Worm (Caenorhabditis elegans) whole organism, mixed stage, embryonic: ENCODE measurements around the gene F19C7.8.

ENCODE experiments used
- M03D4.4 ChIP-seq: sonication (generic microtip); optimal IDR thresholded peaks from 2 replicates; lab custom pipeline; 2017; ENCODE audit warnings: mild to moderate bottlenecking, missing genetic modification characterization, missing compliant biosample characterization
- bed-3 ChIP-seq: fragments of 200-800 bp; sonication (Bioruptor generic); optimal IDR thresholded peaks from 3 replicates; lab custom pipeline; 2018; ENCODE audit warnings: mild to moderate bottlenecking, missing genetic modification characterization, moderate library complexity, missing compliant biosample characterization
- ceh-39 ChIP-seq: fragments of 150-350 bp; optimal IDR thresholded peaks from 2 replicates; lab custom pipeline; 2014; ENCODE audit warnings: missing biosample characterization, missing genetic modification characterization
- ceh-43 ChIP-seq: fragments of 200-800 bp; sonication (Bioruptor generic); optimal IDR thresholded peaks from 2 replicates; lab custom pipeline; 2018; ENCODE audit warnings: mild to moderate bottlenecking, missing genetic modification characterization, moderate library complexity, missing compliant biosample characterization
- ceh-83 ChIP-seq: fragments of 200-800 bp; sonication (Bioruptor generic); optimal IDR thresholded peaks from 2 replicates; lab custom pipeline; 2018; ENCODE audit warnings: mild to moderate bottlenecking, missing genetic modification characterization, missing compliant biosample characterization
- ces-1 ChIP-seq: fragments of 150-350 bp; optimal IDR thresholded peaks from 2 replicates; lab custom pipeline; 2014; ENCODE audit warnings: missing biosample characterization, missing genetic modification reagents, missing genetic modification characterization
- cnd-1 ChIP-seq: fragments of 200-800 bp; sonication (Bioruptor generic); optimal IDR thresholded peaks from 2 replicates; lab custom pipeline; 2018; ENCODE audit warnings: mild to moderate bottlenecking, missing genetic modification characterization, missing compliant biosample characterization
- drap-1 ChIP-seq: fragments of 200-800 bp; sonication (Bioruptor generic); optimal IDR thresholded peaks from 3 replicates; lab custom pipeline; 2018; ENCODE audit warnings: mild to moderate bottlenecking, missing genetic modification characterization, missing compliant biosample characterization
- flh-1 ChIP-seq: fragments of 200-800 bp; sonication (Bioruptor generic); optimal IDR thresholded peaks from 2 replicates; lab custom pipeline; 2018; ENCODE audit warnings: mild to moderate bottlenecking, missing genetic modification characterization, moderate library complexity, missing compliant biosample characterization
- ham-2 ChIP-seq: fragments of 200-800 bp; sonication (Bioruptor generic); optimal IDR thresholded peaks from 2 replicates; lab custom pipeline; 2018; ENCODE audit warnings: mild to moderate bottlenecking, missing genetic modification characterization, missing compliant biosample characterization
- hlh-1 ChIP-seq: fragments of 150-350 bp; optimal IDR thresholded peaks from 2 replicates; lab custom pipeline; 2014; ENCODE audit warnings: missing biosample characterization, missing genetic modification reagents, missing genetic modification characterization
- lin-13 ChIP-seq: fragments of 150-350 bp; optimal IDR thresholded peaks from 2 replicates; lab custom pipeline; 2014; ENCODE audit warnings: missing biosample characterization, missing genetic modification characterization
- lin-32 ChIP-seq: fragments of 200-800 bp; sonication (Bioruptor generic); optimal IDR thresholded peaks from 2 replicates; lab custom pipeline; 2018; ENCODE audit warnings: mild to moderate bottlenecking, missing genetic modification characterization, missing compliant biosample characterization
- lsy-2 ChIP-seq: fragments of 150-350 bp; optimal IDR thresholded peaks from 2 replicates; lab custom pipeline; 2014; ENCODE audit warnings: missing biosample characterization, missing genetic modification characterization
- mab-5 ChIP-seq: fragments of 150-350 bp; optimal IDR thresholded peaks from 2 replicates; lab custom pipeline; 2014; ENCODE audit warnings: missing biosample characterization, missing genetic modification characterization
- mls-2 ChIP-seq: sonication (generic microtip); optimal IDR thresholded peaks from 2 replicates; lab custom pipeline; 2016; ENCODE audit warnings: mild to moderate bottlenecking, missing genetic modification characterization, moderate library complexity, missing compliant biosample characterization
- nhr-12 ChIP-seq: fragments of 150-350 bp; optimal IDR thresholded peaks from 2 replicates; lab custom pipeline; 2014; ENCODE audit warnings: missing biosample characterization, missing genetic modification characterization
- nhr-2 ChIP-seq: fragments of 150-350 bp; optimal IDR thresholded peaks from 2 replicates; lab custom pipeline; 2014; ENCODE audit warnings: missing biosample characterization, missing genetic modification characterization
- pha-4 ChIP-seq: fragments of 150-350 bp; optimal IDR thresholded peaks from 2 replicates; lab custom pipeline; 2018; ENCODE audit warnings: missing biosample characterization, missing genetic modification reagents, missing genetic modification characterization
- sem-2 ChIP-seq: fragments of 200-800 bp; sonication (Bioruptor generic); optimal IDR thresholded peaks from 2 replicates; lab custom pipeline; 2018; ENCODE audit warnings: mild to moderate bottlenecking, missing genetic modification characterization, missing compliant biosample characterization
- snpc-4 ChIP-seq: fragments of 150-350 bp; optimal IDR thresholded peaks from 2 replicates; lab custom pipeline; 2014; ENCODE audit warnings: missing biosample characterization, missing genetic modification characterization
- tbx-8 ChIP-seq: fragments of 200-800 bp; sonication (Bioruptor generic); optimal IDR thresholded peaks from 2 replicates; lab custom pipeline; 2018; ENCODE audit warnings: mild to moderate bottlenecking, missing genetic modification characterization, moderate library complexity, missing compliant biosample characterization
- unc-120 ChIP-seq: sonication (generic microtip); optimal IDR thresholded peaks from 2 replicates; lab custom pipeline; 2017; ENCODE audit warnings: missing genetic modification characterization, missing compliant biosample characterization; ENCODE audit not compliant: poor library complexity, severe bottlenecking
- unc-39 ChIP-seq: fragments of 150-350 bp; optimal IDR thresholded peaks from 2 replicates; lab custom pipeline; 2014; ENCODE audit warnings: missing biosample characterization, missing genetic modification characterization
- unc-62 ChIP-seq: fragments of 150-350 bp; optimal IDR thresholded peaks from 2 replicates; lab custom pipeline; 2014; ENCODE audit warnings: missing biosample characterization, missing genetic modification reagents, missing genetic modification characterization
- zip-8 ChIP-seq: fragments of 150-350 bp; optimal IDR thresholded peaks from 2 replicates; lab custom pipeline; 2014; ENCODE audit warnings: missing biosample characterization, missing genetic modification characterization

F19C7.8 gene

ce11 chrIV:4637840-4638239 lies at the start of gene F19C7.8:
TSS of gene F19C7.8 (minus strand) at chrIV:4638095.
- no peak for TF ChIP-seq cnd-1 (tag; lab: Kevin White, UChicago)
- no peak for TF ChIP-seq mab-5 (tag; lab: Kevin White, UChicago)
- no peak for TF ChIP-seq snpc-4 (tag; lab: Kevin White, UChicago)
- no peak for TF ChIP-seq M03D4.4
- no peak for TF ChIP-seq unc-39
- no peak for TF ChIP-seq mls-2 (tag; lab: Kevin White, UChicago)
- no peak for TF ChIP-seq ceh-43 (GFP tag; lab: Kevin White, UChicago)
- no peak for TF ChIP-seq lsy-2 (tag; lab: Kevin White, UChicago)
- TF ChIP-seq ces-1: no peak
- TF ChIP-seq ceh-39: no peak
- TF ChIP-seq unc-120 (tag; lab: Kevin White, UChicago): peak; percentile 22
- peak; percentile 73 for TF ChIP-seq hlh-1 (tag; lab: Kevin White, UChicago)
- TF ChIP-seq unc-62: no peak
- no peak for TF ChIP-seq nhr-12 (tag; lab: Kevin White, UChicago)

ce11 chrIV:4686898-4687297 lies 49.0 kb upstream of the F19C7.8 start:
- TF ChIP-seq drap-1 (GFP tag; lab: Kevin White, UChicago) (no peak), ham-2 (GFP tag; lab: Kevin White, UChicago) (peak; percentile 29), nhr-12 (tag; lab: Kevin White, UChicago) (no peak)
- TF ChIP-seq, all 35 proteins: peak for 1

- TF ChIP-seq zip-8 (peak; percentile 52), lin-13 (tag; lab: Kevin White, UChicago) (no peak)
- TF ChIP-seq, all 35 proteins: peak for 1
These were observed 48.5 kb upstream of the F19C7.8 start for ce11 chrIV:4686291-4686830.

- TF ChIP-seq snpc-4 (tag; lab: Kevin White, UChicago) (no peak), sem-2 (no peak), lin-32 (GFP tag; lab: Kevin White, UChicago) (no peak), hlh-1 (tag; lab: Kevin White, UChicago) (no peak)
These were observed 45.3 kb upstream of the F19C7.8 start for ce11 chrIV:4683149-4683548.

- TF ChIP-seq cnd-1 (tag; lab: Kevin White, UChicago) (no peak), bed-3 (GFP tag; lab: Kevin White, UChicago) (no peak), ceh-43 (GFP tag; lab: Kevin White, UChicago) (no peak), flh-1 (GFP tag; lab: Kevin White, UChicago) (no peak), ceh-83 (GFP tag; lab: Kevin White, UChicago) (no peak), ham-2 (GFP tag; lab: Kevin White, UChicago) (no peak), ceh-39 (no peak), hlh-1 (tag; lab: Kevin White, UChicago) (no peak), snpc-4 (tag; lab: Kevin White, UChicago) (no peak), mls-2 (tag; lab: Kevin White, UChicago) (no peak), nhr-2 (tag; lab: Kevin White, UChicago) (no peak), M03D4.4 (no peak), tbx-8 (GFP tag; lab: Kevin White, UChicago) (no peak)
These were observed 40.8 kb upstream of the F19C7.8 start, which contains the start of gene kin-36 for ce11 chrIV:4678718-4679117. TSS of gene kin-36 (plus strand) at chrIV:4679018.

ce11 chrIV:4674322-4674721 lies 36.4 kb upstream of the F19C7.8 start:
- TF ChIP-seq pha-4 (tag; lab: Kevin White, UChicago) (peak; percentile 83), ceh-43 (GFP tag; lab: Kevin White, UChicago) (no peak)

ce11 chrIV:4673332-4673731 lies 35.4 kb upstream of the F19C7.8 start:
- TF ChIP-seq zip-8: peak; percentile 100
- TF ChIP-seq snpc-4 (tag; lab: Kevin White, UChicago): no peak
